Fruit fly (Drosophila melanogaster) whole organism, pupa: ENCODE results near the gene PolG2.

Source experiments
- CG10348 ChIP-seq: fragments of 200-800 bp; sonication (Bioruptor generic); IDR thresholded peaks from 2 replicates; pipeline ENCODE4 v1.3.6; 2022; ENCODE audit warnings: missing biosample characterization, missing genetic modification characterization
- CG12605 ChIP-seq: fragments of 200-800 bp; sonication (Bioruptor generic); IDR thresholded peaks from 2 replicates; pipeline ENCODE4 v1.3.6; 2022; ENCODE audit warnings: missing biosample characterization, missing genetic modification characterization
- CG13204 ChIP-seq: fragments of 200-800 bp; sonication (Bioruptor generic); optimal IDR thresholded peaks from 2 replicates; lab custom pipeline; 2018; ENCODE audit warnings: missing biosample characterization, mild to moderate bottlenecking, missing genetic modification characterization, moderate library complexity
- CG14655 ChIP-seq: fragments of 200-800 bp; sonication (Bioruptor generic); optimal IDR thresholded peaks from 3 replicates; lab custom pipeline; 2017; ENCODE audit warnings: mild to moderate bottlenecking, missing biosample characterization, missing genetic modification reagents, missing genetic modification characterization
- CG15710 ChIP-seq: fragments of 200-800 bp; sonication (Bioruptor generic); optimal IDR thresholded peaks from 2 replicates; lab custom pipeline; 2018; ENCODE audit warnings: missing biosample characterization, mild to moderate bottlenecking, missing genetic modification characterization, moderate library complexity
- CG17806 ChIP-seq: fragments of 200-800 bp; sonication (Bioruptor generic); optimal IDR thresholded peaks from 2 replicates; lab custom pipeline; 2018; ENCODE audit warnings: missing biosample characterization, mild to moderate bottlenecking, missing genetic modification characterization, moderate library complexity
- CG32121 ChIP-seq: fragments of 200-800 bp; sonication (Bioruptor generic); IDR thresholded peaks from 2 replicates; pipeline ENCODE4 v1.3.6; 2022; ENCODE audit warnings: missing biosample characterization, missing genetic modification characterization
- CG34367 ChIP-seq: fragments of 200-800 bp; sonication (Bioruptor generic); optimal IDR thresholded peaks from 2 replicates; lab custom pipeline; 2018; ENCODE audit warnings: missing biosample characterization, mild to moderate bottlenecking, missing genetic modification characterization
- CG4496 ChIP-seq: fragments of 200-800 bp; sonication (Bioruptor generic); IDR thresholded peaks from 3 replicates; pipeline ENCODE4 v1.3.6; 2022; ENCODE audit warnings: missing biosample characterization, missing genetic modification characterization
- CG8159 ChIP-seq: fragments of 200-800 bp; sonication (Bioruptor generic); optimal IDR thresholded peaks from 3 replicates; lab custom pipeline; 2018; ENCODE audit warnings: missing biosample characterization, mild to moderate bottlenecking, missing genetic modification characterization, moderate library complexity
- CG8301 ChIP-seq: fragments of 200-800 bp; sonication (Bioruptor generic); optimal IDR thresholded peaks from 2 replicates; lab custom pipeline; 2018; ENCODE audit warnings: missing biosample characterization, mild to moderate bottlenecking, missing genetic modification characterization
- CG9948 ChIP-seq: fragments of 200-800 bp; sonication (Bioruptor generic); optimal IDR thresholded peaks from 2 replicates; lab custom pipeline; 2018; ENCODE audit warnings: missing biosample characterization, mild to moderate bottlenecking, missing genetic modification characterization, moderate library complexity
- D1 ChIP-seq: fragments of 200-800 bp; sonication (Bioruptor generic); optimal IDR thresholded peaks from 2 replicates; lab custom pipeline; 2018; ENCODE audit warnings: missing biosample characterization, mild to moderate bottlenecking, missing genetic modification characterization, moderate library complexity
- EcR ChIP-seq: fragments of 200-800 bp; sonication (Bioruptor generic); optimal IDR thresholded peaks from 3 replicates; lab custom pipeline; 2019; ENCODE audit warnings: missing biosample characterization, missing genetic modification characterization, mild to moderate bottlenecking, moderate library complexity, missing genetic modification reagents
- Ets98B ChIP-seq: fragments of 200-800 bp; sonication (Bioruptor generic); IDR thresholded peaks from 2 replicates; pipeline ENCODE4 v1.3.6; 2022; ENCODE audit warnings: missing biosample characterization, missing genetic modification characterization
- Pif1A ChIP-seq: fragments of 200-800 bp; sonication (Bioruptor generic); optimal IDR thresholded peaks from 3 replicates; lab custom pipeline; 2016; ENCODE audit warnings: missing biosample characterization, missing genetic modification characterization
- Pif1B ChIP-seq: fragments of 200-800 bp; sonication (Bioruptor generic); optimal IDR thresholded peaks from 3 replicates; lab custom pipeline; 2016; ENCODE audit warnings: missing biosample characterization, missing genetic modification characterization
- Snoo ChIP-seq: fragments of 200-800 bp; sonication (Bioruptor generic); optimal IDR thresholded peaks from 3 replicates; lab custom pipeline; 2017; ENCODE audit warnings: missing biosample characterization, mild to moderate bottlenecking, missing genetic modification characterization, inconsistent platforms
- fd96Ca ChIP-seq: fragments of 200-800 bp; sonication (Bioruptor generic); IDR thresholded peaks from 3 replicates; pipeline ENCODE4 v1.3.6; 2022; ENCODE audit warnings: missing biosample characterization, missing genetic modification characterization
- gl ChIP-seq: fragments of 200-800 bp; sonication (Bioruptor generic); optimal IDR thresholded peaks from 2 replicates; lab custom pipeline; 2018; ENCODE audit warnings: missing biosample characterization, mild to moderate bottlenecking, missing genetic modification characterization
- rn ChIP-seq: fragments of 200-800 bp; sonication (Bioruptor generic); IDR thresholded peaks from 2 replicates; pipeline ENCODE4 v1.3.6; 2022; ENCODE audit warnings: missing biosample characterization, missing genetic modification characterization

The PolG2 gene

dm6 chr2L:13802075-13802639 lies 30.7 kb downstream of the PolG2 start:
- 0 out of 2 replicates have a peak, but pooled peaks have one; percentile 52 for TF ChIP-seq CG12605
- no peak for TF ChIP-seq gl

dm6 chr2L:13801166-13801565 lies 31.7 kb downstream of the PolG2 start:
- TF ChIP-seq CG8301 (tag; lab: Kevin White, UChicago), result no peak
- no peak for TF ChIP-seq CG32121 (GFP tag; lab: Robert Waterston, UW)
- no peak for TF ChIP-seq CG17806 (tag; lab: Kevin White, UChicago)
- TF ChIP-seq gl, result no peak
- no peak for TF ChIP-seq Snoo (tag; lab: Kevin White, UChicago)
- no peak for TF ChIP-seq CG12605
- no peak for TF ChIP-seq CG14655 (GFP tag; lab: Kevin White, UChicago)
- TF ChIP-seq D1 (tag; lab: Kevin White, UChicago), result no peak
- TF ChIP-seq fd96Ca (GFP tag; lab: Robert Waterston, UW), result no peak
- no peak for TF ChIP-seq CG9948 (tag; lab: Kevin White, UChicago)
- no peak for TF ChIP-seq CG4496
- TF ChIP-seq rn (GFP tag; lab: Robert Waterston, UW), result no peak
- TF ChIP-seq EcR (GFP tag; lab: Kevin White, UChicago), result no peak
- TF ChIP-seq Pif1B, result no peak
- no peak for TF ChIP-seq CG10348 (GFP tag; lab: Robert Waterston, UW)
- TF ChIP-seq CG8159, result no peak
- no peak for TF ChIP-seq CG34367 (tag; lab: Kevin White, UChicago)

- TF ChIP-seq CG12605 (no peak), Ets98B (no peak), rn (GFP tag; lab: Robert Waterston, UW) (no peak), gl (no peak), CG4496 (no peak; the same call in 2 of the 3 replicates), CG32121 (GFP tag; lab: Robert Waterston, UW) (no peak), Snoo (tag; lab: Kevin White, UChicago) (no peak), Pif1B (no peak), CG10348 (GFP tag; lab: Robert Waterston, UW) (no peak), Pif1A (GFP tag; lab: Kevin White, UChicago) (no peak), CG17806 (tag; lab: Kevin White, UChicago) (no peak), CG14655 (GFP tag; lab: Kevin White, UChicago) (no peak), CG8159 (no peak), CG34367 (tag; lab: Kevin White, UChicago) (no peak), EcR (GFP tag; lab: Kevin White, UChicago) (no peak), CG9948 (tag; lab: Kevin White, UChicago) (no peak)
Measured at dm6 chr2L:13793405-13793804, 39.5 kb downstream of the PolG2 start, which contains the start of gene Sec71. Sec71 (plus strand) TSS chr2L:13793521.

- no peak for TF ChIP-seq D1 (tag; lab: Kevin White, UChicago)
Measured at dm6 chr2L:13790715-13791114, 42.2 kb downstream of the PolG2 start, which contains the start of gene CG16863. CG16863 (plus strand) TSS chr2L:13790959.

- no peak for TF ChIP-seq EcR (GFP tag; lab: Kevin White, UChicago)
- no peak for TF ChIP-seq Pif1A (GFP tag; lab: Kevin White, UChicago)
- TF ChIP-seq CG9948 (tag; lab: Kevin White, UChicago), result no peak
- TF ChIP-seq CG4496, result no peak
- no peak for TF ChIP-seq CG10348 (GFP tag; lab: Robert Waterston, UW)
- TF ChIP-seq Ets98B, result no peak
- TF ChIP-seq CG17806 (tag; lab: Kevin White, UChicago), result no peak
- no peak for TF ChIP-seq CG34367 (tag; lab: Kevin White, UChicago)
- no peak for TF ChIP-seq rn (GFP tag; lab: Robert Waterston, UW)
- TF ChIP-seq CG12605, result no peak
- no peak for TF ChIP-seq CG32121 (GFP tag; lab: Robert Waterston, UW)
- no peak for TF ChIP-seq Pif1B
- TF ChIP-seq, all 21 proteins: peak for 0
Measured at dm6 chr2L:13784155-13784681, 48.7 kb downstream of the PolG2 start, which contains the start of gene CG16890. CG16890 (minus strand) TSS chr2L:13784338.

dm6 chr2L:13783264-13784154 lies 49.4 kb downstream of the PolG2 start, which contains the start of gene Eato:
Eato (plus strand) TSS chr2L:13784084.
- TF ChIP-seq rn (GFP tag; lab: Robert Waterston, UW) (no peak), CG9948 (tag; lab: Kevin White, UChicago) (no peak), CG15710 (tag; lab: Kevin White, UChicago) (peak; percentile 0), Snoo (tag; lab: Kevin White, UChicago) (peak; percentile 22), CG13204 (GFP tag; lab: Kevin White, UChicago) (no peak), CG17806 (tag; lab: Kevin White, UChicago) (no peak), CG10348 (GFP tag; lab: Robert Waterston, UW) (no peak), Pif1B (no peak), fd96Ca (GFP tag; lab: Robert Waterston, UW) (no peak), gl (no peak), CG8159 (no peak), CG12605 (no peak), D1 (tag; lab: Kevin White, UChicago) (no peak)
- TF ChIP-seq, all 21 proteins: peak for 2
